Fruit fly (Drosophila melanogaster) whole organism, wandering third instar larva: ENCODE measurements around the gene Sgs7.

Source experiments
- Abd-B ChIP-seq: fragments of >200 bp; optimal IDR thresholded peaks from 2 replicates; lab custom pipeline; 2017; ENCODE audit warnings: missing biosample characterization, missing genetic modification characterization
- CG32264 ChIP-seq: fragments of 200-800 bp; sonication (Bioruptor generic); optimal IDR thresholded peaks from 2 replicates; lab custom pipeline; 2016; ENCODE audit warnings: missing biosample characterization, missing genetic modification characterization
- CG9705 ChIP-seq: fragments of 200-800 bp; sonication (Bioruptor generic); optimal IDR thresholded peaks from 2 replicates; lab custom pipeline; 2018; ENCODE audit warnings: missing biosample characterization, mild to moderate bottlenecking, missing genetic modification characterization
- CrebA ChIP-seq: fragments of 200-800 bp; sonication (Bioruptor generic); optimal IDR thresholded peaks from 2 replicates; lab custom pipeline; 2016; ENCODE audit warnings: missing biosample characterization, mild to moderate bottlenecking, missing genetic modification characterization, borderline replicate concordance
- Dfd ChIP-seq: fragments of >200 bp; optimal IDR thresholded peaks from 2 replicates; lab custom pipeline; 2017; ENCODE audit warnings: missing biosample characterization, missing genetic modification characterization
- Dif ChIP-seq: fragments of 200-275, 200-300 bp; sonication (Bioruptor generic); optimal IDR thresholded peaks from 2 replicates; lab custom pipeline; 2018; ENCODE audit warnings: missing biosample characterization, missing genetic modification characterization; ENCODE audit not compliant: partially characterized antibody
- GATAd ChIP-seq: sonication (Bioruptor generic); optimal IDR thresholded peaks from 2 replicates; lab custom pipeline; 2016; ENCODE audit warnings: missing biosample characterization, missing genetic modification characterization
- HLH106 ChIP-seq: fragments of 200-800 bp; optimal IDR thresholded peaks from 3 replicates; lab custom pipeline; 2019; ENCODE audit warnings: missing biosample characterization, mild to moderate bottlenecking, missing genetic modification characterization, moderate library complexity
- Hnf4 ChIP-seq: fragments of 200-800 bp; sonication (Bioruptor generic); optimal IDR thresholded peaks from 2 replicates; lab custom pipeline; 2016; ENCODE audit warnings: missing biosample characterization, mild to moderate bottlenecking, missing genetic modification characterization
- Hr83 ChIP-seq: fragments of 200-300 bp; sonication (Bioruptor generic); optimal IDR thresholded peaks from 2 replicates; lab custom pipeline; 2016; ENCODE audit warnings: missing biosample characterization, mild to moderate bottlenecking, missing genetic modification characterization, moderate library complexity; ENCODE audit not compliant: poor library complexity, severe bottlenecking
- Jra ChIP-seq: sonication (Bioruptor generic); optimal IDR thresholded peaks from 2 replicates; lab custom pipeline; 2016; ENCODE audit warnings: missing biosample characterization, missing genetic modification characterization
- Mio ChIP-seq: sonication (Bioruptor generic); optimal IDR thresholded peaks from 2 replicates; lab custom pipeline; 2016; ENCODE audit warnings: missing biosample characterization, missing genetic modification characterization
- N ChIP-seq: fragments of >200 bp; optimal IDR thresholded peaks from 2 replicates; lab custom pipeline; 2018; ENCODE audit warnings: missing biosample characterization, missing external identifiers, missing genetic modification characterization
- OdsH ChIP-seq: fragments of 200-800 bp; sonication (Bioruptor generic); optimal IDR thresholded peaks from 2 replicates; lab custom pipeline; 2016; ENCODE audit warnings: missing biosample characterization, mild to moderate bottlenecking, missing genetic modification characterization
- Sp1 ChIP-seq: fragments of 200-800 bp; sonication (Bioruptor generic); optimal IDR thresholded peaks from 3 replicates; lab custom pipeline; 2019; ENCODE audit warnings: missing biosample characterization, mild to moderate bottlenecking, missing genetic modification characterization, moderate library complexity
- Vsx2 ChIP-seq: fragments of 200-300, 225-300 bp; sonication (Bioruptor generic); optimal IDR thresholded peaks from 2 replicates; lab custom pipeline; 2018; ENCODE audit warnings: missing biosample characterization, missing genetic modification characterization; ENCODE audit not compliant: partially characterized antibody
- brk ChIP-seq: fragments of 200-800 bp; sonication (Bioruptor generic); optimal IDR thresholded peaks from 2 replicates; lab custom pipeline; 2016; ENCODE audit warnings: missing biosample characterization, mild to moderate bottlenecking, missing genetic modification characterization
- dl ChIP-seq, 2 experiments: fragments of 175-275, 200-275 bp in 1 of 2; fragments of 200-275 bp in 1 of 2; sonication (Bioruptor generic); optimal IDR thresholded peaks; lab custom pipeline; 2018; ENCODE audit warnings: mild to moderate bottlenecking in 2 of 2, missing biosample characterization in 2 of 2, missing genetic modification characterization in 2 of 2, moderate library complexity in 2 of 2; ENCODE audit not compliant: partially characterized antibody in 2 of 2, insufficient read depth in 1 of 2
- dmrt93B ChIP-seq: fragments of 200-800 bp; sonication (Bioruptor generic); optimal IDR thresholded peaks from 2 replicates; lab custom pipeline; 2018; ENCODE audit warnings: missing biosample characterization, mild to moderate bottlenecking, missing genetic modification characterization
- dsf ChIP-seq: sonication (Bioruptor generic); optimal IDR thresholded peaks from 2 replicates; lab custom pipeline; 2016; ENCODE audit warnings: missing biosample characterization, missing genetic modification characterization, borderline replicate concordance
- ey ChIP-seq: fragments of 200-800 bp; sonication (Bioruptor generic); optimal IDR thresholded peaks from 2 replicates; lab custom pipeline; 2016; ENCODE audit warnings: missing biosample characterization, missing genetic modification characterization
- foxo ChIP-seq, 2 experiments: fragments of 200-800 bp; sonication (Bioruptor generic); optimal IDR thresholded peaks; 2 replicates in 1 of 2; 3 replicates in 1 of 2; lab custom pipeline; 2016 to 2017; ENCODE audit warnings: missing biosample characterization in 2 of 2, missing genetic modification characterization in 2 of 2
- fru ChIP-seq: fragments of 200-800 bp; sonication (Bioruptor generic); optimal IDR thresholded peaks from 3 replicates; lab custom pipeline; 2016; ENCODE audit warnings: missing biosample characterization, mild to moderate bottlenecking, missing genetic modification characterization
- h ChIP-seq: fragments of 200-800 bp; sonication (Bioruptor generic); optimal IDR thresholded peaks from 3 replicates; lab custom pipeline; 2016; ENCODE audit warnings: missing biosample characterization, mild to moderate bottlenecking, missing genetic modification characterization
- jim ChIP-seq: fragments of 175-275, 200-325 bp; sonication (Bioruptor generic); optimal IDR thresholded peaks from 2 replicates; lab custom pipeline; 2016; ENCODE audit warnings: missing biosample characterization, mild to moderate bottlenecking, missing genetic modification characterization
- pan ChIP-seq: fragments of >200 bp; optimal IDR thresholded peaks from 2 replicates; lab custom pipeline; 2017
- psq ChIP-seq: fragments of 200-800 bp; sonication (Bioruptor generic); optimal IDR thresholded peaks from 3 replicates; lab custom pipeline; 2017; ENCODE audit warnings: missing biosample characterization, mild to moderate bottlenecking, missing genetic modification characterization, moderate library complexity
- rgr ChIP-seq: fragments of 200-800 bp; sonication (Bioruptor generic); optimal IDR thresholded peaks from 3 replicates; lab custom pipeline; 2016; ENCODE audit warnings: missing biosample characterization, mild to moderate bottlenecking, missing genetic modification characterization
- sv ChIP-seq: fragments of 200-800 bp; sonication (Bioruptor generic); optimal IDR thresholded peaks from 3 replicates; lab custom pipeline; 2016; ENCODE audit warnings: missing biosample characterization, missing genetic modification characterization
- tai ChIP-seq: sonication (Bioruptor generic); optimal IDR thresholded peaks from 2 replicates; lab custom pipeline; 2016; ENCODE audit warnings: missing biosample characterization, missing genetic modification characterization
- usp ChIP-seq: fragments of >200 bp; optimal IDR thresholded peaks from 2 replicates; lab custom pipeline; 2017; ENCODE audit warnings: missing biosample characterization, missing genetic modification characterization
- woc ChIP-seq: sonication (Bioruptor generic); optimal IDR thresholded peaks from 2 replicates; lab custom pipeline; 2016; ENCODE audit warnings: missing biosample characterization, mild to moderate bottlenecking, missing genetic modification characterization

Sgs7 gene

dm6 chr3L:11509294-11509911, at the start of gene Sgs7, which contains the start of gene Sgs8:
Gene Sgs7 (plus strand): TSS chr3L:11509861.
Gene Sgs8 (minus strand): TSS chr3L:11509394.
- no peak for TF ChIP-seq dl (GFP tag; optimal IDR thresholded peaks at IDR 0.05; lab: Kevin White, UChicago; ENCODE audit: insufficient read depth in 1 of 2, partially characterized antibody in 2 of 2)
- TF ChIP-seq Dfd (GFP tag; lab: Kevin White, UChicago) = no peak
- no peak for TF ChIP-seq ey
- TF ChIP-seq GATAd (GFP tag; lab: Kevin White, UChicago) = no peak
- TF ChIP-seq N (GFP tag; lab: Kevin White, UChicago) = no peak
- TF ChIP-seq OdsH (GFP tag; lab: Kevin White, UChicago) = no peak
- TF ChIP-seq CG32264 (GFP tag; lab: Kevin White, UChicago) = no peak
- TF ChIP-seq CrebA (GFP tag; lab: Kevin White, UChicago) = no peak
- TF ChIP-seq Hr83 (GFP tag; lab: Kevin White, UChicago) = no peak
- TF ChIP-seq brk (GFP tag; lab: Kevin White, UChicago) = no peak
- no peak for TF ChIP-seq Jra (GFP tag; lab: Kevin White, UChicago)
- no peak for TF ChIP-seq tai (GFP tag; lab: Kevin White, UChicago)
- TF ChIP-seq dsf (GFP tag; lab: Kevin White, UChicago) = no peak
- no peak for TF ChIP-seq CG9705 (GFP tag; lab: Kevin White, UChicago)
- TF ChIP-seq woc (GFP tag; lab: Kevin White, UChicago) = no peak
- no peak for TF ChIP-seq foxo (GFP tag; optimal IDR thresholded peaks at IDR 0.05; lab: Kevin White, UChicago)
- no peak for TF ChIP-seq Dif
- no peak for TF ChIP-seq Abd-B
- no peak for TF ChIP-seq Mio

dm6 chr3L:11465371-11465914, 44.2 kb upstream of the Sgs7 start, which contains the start of gene Fum3:
Gene Fum3 (minus strand): TSS chr3L:11465864.
- no peak for TF ChIP-seq Mio
- TF ChIP-seq Hr83 (GFP tag; lab: Kevin White, UChicago) = no peak
- TF ChIP-seq ey = no peak
- TF ChIP-seq pan = no peak
- no peak for TF ChIP-seq usp (GFP tag; lab: Kevin White, UChicago)
- TF ChIP-seq jim (GFP tag; lab: Kevin White, UChicago) = no peak
- no peak for TF ChIP-seq sv (GFP tag; lab: Kevin White, UChicago)
- TF ChIP-seq CG9705 (GFP tag; lab: Kevin White, UChicago) = no peak
- TF ChIP-seq foxo (GFP tag; optimal IDR thresholded peaks at IDR 0.05; lab: Kevin White, UChicago) = no peak
- no peak for TF ChIP-seq brk (GFP tag; lab: Kevin White, UChicago)
- TF ChIP-seq Jra (GFP tag; lab: Kevin White, UChicago) = no peak
- no peak for TF ChIP-seq HLH106 (tag; lab: Kevin White, UChicago)
- TF ChIP-seq CrebA (GFP tag; lab: Kevin White, UChicago) = no peak
- TF ChIP-seq Vsx2 (GFP tag; lab: Kevin White, UChicago) = no peak
- no peak for TF ChIP-seq h (GFP tag; lab: Kevin White, UChicago)
- TF ChIP-seq rgr (GFP tag; lab: Kevin White, UChicago) = no peak
- TF ChIP-seq OdsH (GFP tag; lab: Kevin White, UChicago) = no peak

DNA sequence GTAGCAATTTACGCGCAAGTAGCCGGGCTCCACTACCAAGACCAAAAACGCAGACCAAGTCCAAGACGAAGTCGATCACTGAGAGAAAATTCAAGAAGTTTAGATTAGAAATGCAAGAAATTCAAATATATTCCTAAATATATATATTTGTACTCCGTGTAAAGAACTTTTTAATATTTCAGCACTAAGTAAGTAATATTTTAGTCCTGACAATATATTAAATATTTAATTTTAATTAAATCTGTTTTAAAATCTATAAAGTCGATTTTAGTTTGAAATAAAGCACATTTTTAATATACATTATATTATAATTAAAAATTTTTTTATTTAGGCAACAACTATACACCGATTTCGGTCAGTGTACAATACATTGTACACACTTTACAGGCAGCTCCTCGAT, 42.7 kb upstream of the Sgs7 start:
- TF ChIP-seq dmrt93B (GFP tag; lab: Kevin White, UChicago) (peak; percentile 25), OdsH (GFP tag; lab: Kevin White, UChicago) (peak; percentile 24), foxo (GFP tag; optimal IDR thresholded peaks at IDR 0.05; lab: Kevin White, UChicago) (peak in 1 of 2 experiments; percentile 43), h (GFP tag; lab: Kevin White, UChicago) (no peak), GATAd (GFP tag; lab: Kevin White, UChicago) (no peak), Hnf4 (no peak), Dif (no peak), CrebA (GFP tag; lab: Kevin White, UChicago) (no peak), N (GFP tag; lab: Kevin White, UChicago) (no peak), HLH106 (tag; lab: Kevin White, UChicago) (peak; percentile 63), Sp1 (GFP tag; lab: Kevin White, UChicago) (peak; percentile 55), psq (GFP tag; lab: Kevin White, UChicago) (peak; percentile 46), fru (peak; percentile 7)
- TF ChIP-seq, all 38 proteins: peak for 7
